Fruit fly (Drosophila melanogaster) whole organism, prepupa: ENCODE measurements around the gene Cadps.

ENCODE experiments used
- CG10631 ChIP-seq: fragments of 200-800 bp; sonication (Bioruptor generic); optimal IDR thresholded peaks from 2 replicates; lab custom pipeline; 2016; ENCODE audit warnings: missing biosample characterization, missing genetic modification characterization
- CG10669 ChIP-seq: fragments of 200-800 bp; sonication (Bioruptor generic); optimal IDR thresholded peaks from 3 replicates; lab custom pipeline; 2018; ENCODE audit warnings: missing biosample characterization, mild to moderate bottlenecking, missing genetic modification characterization, moderate library complexity
- CG31627 ChIP-seq: fragments of 200-800 bp; sonication (Bioruptor generic); optimal IDR thresholded peaks from 3 replicates; lab custom pipeline; 2016; ENCODE audit warnings: missing biosample characterization, missing genetic modification characterization
- CG32006 ChIP-seq: fragments of 200-800 bp; sonication (Bioruptor generic); optimal IDR thresholded peaks from 3 replicates; lab custom pipeline; 2017; ENCODE audit warnings: missing biosample characterization, mild to moderate bottlenecking, missing genetic modification characterization
- CG3919 ChIP-seq: fragments of 200-800 bp; sonication (Bioruptor generic); optimal IDR thresholded peaks from 3 replicates; lab custom pipeline; 2016; ENCODE audit warnings: missing biosample characterization, missing genetic modification characterization
- CG8119 ChIP-seq: fragments of 200-800 bp; sonication (Bioruptor generic); IDR thresholded peaks from 3 replicates; pipeline ENCODE4 v1.3.6; 2022; ENCODE audit warnings: missing biosample characterization, missing genetic modification characterization
- CG9139 ChIP-seq: fragments of 200-800 bp; sonication (Bioruptor generic); optimal IDR thresholded peaks from 3 replicates; lab custom pipeline; 2017; ENCODE audit warnings: missing biosample characterization, mild to moderate bottlenecking, missing genetic modification characterization

dm6 chr4:1181591-1182125 lies 49.0 kb upstream of the Cadps start, which contains the start of gene pho:
- TF ChIP-seq CG9139 (GFP tag; lab: Kevin White, UChicago) (no peak), CG3919 (GFP tag; lab: Kevin White, UChicago) (no peak), CG10631 (GFP tag; lab: Kevin White, UChicago) (peak; percentile 36), CG32006 (GFP tag; lab: Kevin White, UChicago) (no peak), CG10669 (no peak), CG8119 (no peak), CG31627 (GFP tag; lab: Kevin White, UChicago) (no peak)
